Fruit fly (Drosophila melanogaster) whole organism, pupa: ENCODE results near the gene Spn38F.

Experiments used
- CG13204 ChIP-seq: fragments of 200-800 bp; sonication (Bioruptor generic); optimal IDR thresholded peaks from 2 replicates; lab custom pipeline; 2018; ENCODE audit warnings: missing biosample characterization, mild to moderate bottlenecking, missing genetic modification characterization, moderate library complexity
- CG32121 ChIP-seq: fragments of 200-800 bp; sonication (Bioruptor generic); IDR thresholded peaks from 2 replicates; pipeline ENCODE4 v1.3.6; 2022; ENCODE audit warnings: missing biosample characterization, missing genetic modification characterization
- CG4496 ChIP-seq: fragments of 200-800 bp; sonication (Bioruptor generic); IDR thresholded peaks from 3 replicates; pipeline ENCODE4 v1.3.6; 2022; ENCODE audit warnings: missing biosample characterization, missing genetic modification characterization
- CG8159 ChIP-seq: fragments of 200-800 bp; sonication (Bioruptor generic); optimal IDR thresholded peaks from 3 replicates; lab custom pipeline; 2018; ENCODE audit warnings: missing biosample characterization, mild to moderate bottlenecking, missing genetic modification characterization, moderate library complexity
- EcR ChIP-seq: fragments of 200-800 bp; sonication (Bioruptor generic); optimal IDR thresholded peaks from 3 replicates; lab custom pipeline; 2019; ENCODE audit warnings: missing biosample characterization, missing genetic modification characterization, mild to moderate bottlenecking, moderate library complexity, missing genetic modification reagents
- Ets98B ChIP-seq: fragments of 200-800 bp; sonication (Bioruptor generic); IDR thresholded peaks from 2 replicates; pipeline ENCODE4 v1.3.6; 2022; ENCODE audit warnings: missing biosample characterization, missing genetic modification characterization
- Snoo ChIP-seq: fragments of 200-800 bp; sonication (Bioruptor generic); optimal IDR thresholded peaks from 3 replicates; lab custom pipeline; 2017; ENCODE audit warnings: missing biosample characterization, mild to moderate bottlenecking, missing genetic modification characterization, inconsistent platforms
- gl ChIP-seq: fragments of 200-800 bp; sonication (Bioruptor generic); optimal IDR thresholded peaks from 2 replicates; lab custom pipeline; 2018; ENCODE audit warnings: missing biosample characterization, mild to moderate bottlenecking, missing genetic modification characterization

- TF ChIP-seq Ets98B (GFP tag; lab: Robert Waterston, UW): no peak
- TF ChIP-seq CG32121: no peak
- TF ChIP-seq CG4496 (GFP tag; lab: Robert Waterston, UW): no peak
- TF ChIP-seq EcR: no peak
- no peak for TF ChIP-seq Snoo (tag; lab: Kevin White, UChicago)
- no peak for TF ChIP-seq CG8159
- TF ChIP-seq gl: no peak
- no peak for TF ChIP-seq CG13204
Measured at dm6 chr2L:20851592-20851991, 13.8 kb upstream of the Spn38F start.
